Worm (Caenorhabditis elegans) whole organism, L4 larva: ENCODE results near the gene C47D12.5.

Source experiments
- D1046.2 ChIP-seq: fragments of 200-800 bp; sonication (Bioruptor generic); IDR thresholded peaks from 2 replicates; pipeline ENCODE4 v1.3.6; 2022; ENCODE audit warnings: missing genetic modification characterization, missing compliant biosample characterization
- F26F4.8 ChIP-seq: fragments of 200-800 bp; sonication (Bioruptor generic); conservative IDR thresholded peaks from 2 replicates; pipeline ENCODE4 v1.3.6; 2022; ENCODE audit warnings: missing genetic modification characterization, missing compliant biosample characterization
- F37D6.2 ChIP-seq: sonication (generic microtip); optimal IDR thresholded peaks from 2 replicates; lab custom pipeline; 2016; ENCODE audit warnings: mild to moderate bottlenecking, missing genetic modification characterization, missing compliant biosample characterization
- T26A8.4 ChIP-seq: fragments of 200-800 bp; sonication (Bioruptor generic); IDR thresholded peaks from 2 replicates; pipeline ENCODE4 v1.3.6; 2022; ENCODE audit warnings: missing genetic modification characterization, missing compliant biosample characterization
- Y105C5A.15 ChIP-seq: fragments of 200-800 bp; sonication (Bioruptor generic); IDR thresholded peaks from 2 replicates; pipeline ENCODE4 v1.3.6; 2022; ENCODE audit warnings: missing genetic modification characterization, missing compliant biosample characterization
- Y5F2A.4 ChIP-seq: fragments of 200-800 bp; sonication (Bioruptor generic); optimal IDR thresholded peaks from 2 replicates; lab custom pipeline; 2018; ENCODE audit warnings: mild to moderate bottlenecking, missing genetic modification characterization, missing compliant biosample characterization
- Y75B8A.6 ChIP-seq: fragments of 200-800 bp; sonication (Bioruptor generic); IDR thresholded peaks from 2 replicates; pipeline ENCODE4 v1.3.6; 2022; ENCODE audit warnings: missing genetic modification reagents, missing genetic modification characterization, missing compliant biosample characterization
- ZK546.5 ChIP-seq, 2 experiments: sonication (generic microtip); optimal IDR thresholded peaks; 2 replicates each; lab custom pipeline; 2017; ENCODE audit warnings: missing biosample characterization in 2 of 2, missing genetic modification characterization in 2 of 2
- aly-2 ChIP-seq: sonication (generic microtip); optimal IDR thresholded peaks from 2 replicates; lab custom pipeline; 2018; ENCODE audit warnings: missing biosample characterization, missing genetic modification characterization
- ama-1 ChIP-seq: fragments of 150-350 bp; optimal IDR thresholded peaks from 2 replicates; lab custom pipeline; 2014; ENCODE audit warnings: inconsistent platforms, mixed read lengths
- arid-1 ChIP-seq: fragments of 200-800 bp; sonication (Bioruptor generic); conservative IDR thresholded peaks from 2 replicates; pipeline ENCODE4 v1.3.6; 2022; ENCODE audit warnings: missing genetic modification reagents, missing genetic modification characterization, missing compliant biosample characterization
- attf-4 ChIP-seq: sonication (generic microtip); optimal IDR thresholded peaks from 3 replicates; lab custom pipeline; 2017; ENCODE audit warnings: missing biosample characterization, missing genetic modification characterization
- ceh-28 ChIP-seq: fragments of 150-350 bp; optimal IDR thresholded peaks from 2 replicates; lab custom pipeline; 2014; ENCODE audit warnings: missing biosample characterization, missing genetic modification reagents, missing genetic modification characterization
- ceh-32 ChIP-seq: sonication (generic microtip); optimal IDR thresholded peaks from 2 replicates; lab custom pipeline; 2016; ENCODE audit warnings: mild to moderate bottlenecking, missing genetic modification characterization, missing compliant biosample characterization; ENCODE audit not compliant: poor library complexity
- ceh-82 ChIP-seq: sonication (generic microtip); optimal IDR thresholded peaks from 2 replicates; lab custom pipeline; 2017; ENCODE audit warnings: missing biosample characterization, missing genetic modification characterization
- duxl-1 ChIP-seq: sonication (generic microtip); optimal IDR thresholded peaks from 2 replicates; lab custom pipeline; 2016; ENCODE audit warnings: mild to moderate bottlenecking, missing genetic modification characterization, moderate library complexity, missing compliant biosample characterization; ENCODE audit not compliant: poor library complexity
- fkh-10 ChIP-seq: fragments of 150-350 bp; optimal IDR thresholded peaks from 2 replicates; lab custom pipeline; 2014; ENCODE audit warnings: missing biosample characterization, missing genetic modification reagents, missing genetic modification characterization
- fos-1 ChIP-seq: fragments of 150-350 bp; optimal IDR thresholded peaks from 2 replicates; lab custom pipeline; 2014; ENCODE audit warnings: missing biosample characterization, missing genetic modification characterization
- gei-8 ChIP-seq: fragments of 200-800 bp; sonication (Bioruptor generic); optimal IDR thresholded peaks from 2 replicates; lab custom pipeline; 2018; ENCODE audit warnings: mild to moderate bottlenecking, missing genetic modification characterization, missing compliant biosample characterization
- hlh-11 ChIP-seq: fragments of 200-800 bp; sonication (Bioruptor generic); optimal IDR thresholded peaks from 2 replicates; lab custom pipeline; 2018; ENCODE audit warnings: mild to moderate bottlenecking, missing genetic modification characterization, missing compliant biosample characterization
- hlh-30 ChIP-seq: sonication (generic microtip); optimal IDR thresholded peaks from 2 replicates; lab custom pipeline; 2017; ENCODE audit warnings: antibody characterized with exemption, mild to moderate bottlenecking, missing genetic modification characterization, missing compliant biosample characterization; ENCODE audit not compliant: insufficient read depth
- lin-1 ChIP-seq: fragments of 200-800 bp; sonication (Bioruptor generic); IDR thresholded peaks from 2 replicates; pipeline ENCODE4 v1.3.6; 2022; ENCODE audit warnings: missing genetic modification reagents, missing genetic modification characterization, missing compliant biosample characterization
- lin-13 ChIP-seq: fragments of 150-350 bp; optimal IDR thresholded peaks from 2 replicates; lab custom pipeline; 2014; ENCODE audit warnings: missing biosample characterization, missing genetic modification reagents, missing genetic modification characterization
- lin-15B ChIP-seq: fragments of 150-350 bp; sonication (generic microtip); optimal IDR thresholded peaks from 3 replicates; lab custom pipeline; 2014; ENCODE audit warnings: missing biosample characterization, missing genetic modification characterization
- lin-29 ChIP-seq: fragments of 200-800 bp; sonication (Bioruptor generic); IDR thresholded peaks from 2 replicates; pipeline ENCODE4 v1.3.6; 2022; ENCODE audit warnings: missing genetic modification reagents, missing genetic modification characterization, missing compliant biosample characterization
- lin-38 ChIP-seq: fragments of 200-800 bp; sonication (Bioruptor generic); IDR thresholded peaks from 2 replicates; pipeline ENCODE4 v1.3.6; 2022; ENCODE audit warnings: missing genetic modification reagents, missing genetic modification characterization, missing compliant biosample characterization
- lir-3 ChIP-seq: sonication (generic microtip); optimal IDR thresholded peaks from 2 replicates; lab custom pipeline; 2016; ENCODE audit warnings: mild to moderate bottlenecking, missing genetic modification characterization, missing compliant biosample characterization
- madf-5 ChIP-seq, 2 experiments: fragments of 200-800 bp; sonication (Bioruptor generic); IDR thresholded peaks; 2 replicates each; pipeline ENCODE4 v1.3.6; 2022; ENCODE audit warnings: missing compliant biosample characterization in 2 of 2, missing genetic modification characterization in 2 of 2
- madf-9 ChIP-seq: fragments of 200-800 bp; sonication (Bioruptor generic); conservative IDR thresholded peaks from 2 replicates; pipeline ENCODE4 v1.3.6; 2022; ENCODE audit warnings: missing genetic modification reagents, missing genetic modification characterization, missing compliant biosample characterization
- mdl-1 ChIP-seq, 2 experiments: fragments of 150-350 bp in 1 of 2; sonication (generic microtip) in 1 of 2; optimal IDR thresholded peaks; 2 replicates each; lab custom pipeline; 2014 to 2017; ENCODE audit warnings: missing biosample characterization in 2 of 2, missing genetic modification characterization in 2 of 2
- mdt-29 ChIP-seq: fragments of 200-800 bp; sonication (Bioruptor generic); IDR thresholded peaks from 2 replicates; pipeline ENCODE4 v1.3.6; 2022; ENCODE audit warnings: missing genetic modification reagents, missing genetic modification characterization, missing compliant biosample characterization
- mep-1 ChIP-seq: fragments of 150-350 bp; sonication (generic microtip); optimal IDR thresholded peaks from 3 replicates; lab custom pipeline; 2014; ENCODE audit warnings: missing biosample characterization, missing genetic modification characterization
- mes-2 ChIP-seq: sonication (generic microtip); optimal IDR thresholded peaks from 2 replicates; lab custom pipeline; 2016; ENCODE audit warnings: missing genotype, mild to moderate bottlenecking, missing genetic modification characterization, missing compliant biosample characterization; ENCODE audit not compliant: poor library complexity, severe bottlenecking
- mxl-2 ChIP-seq: fragments of 200-800 bp; sonication (Bioruptor generic); conservative IDR thresholded peaks from 2 replicates; pipeline ENCODE4 v1.3.6; 2022; ENCODE audit warnings: missing genetic modification reagents, missing genetic modification characterization, missing compliant biosample characterization
- nhr-11 ChIP-seq: fragments of 150-350 bp; optimal IDR thresholded peaks from 2 replicates; lab custom pipeline; 2014; ENCODE audit warnings: missing biosample characterization, missing genetic modification characterization
- nhr-237 ChIP-seq: sonication (generic microtip); optimal IDR thresholded peaks from 2 replicates; lab custom pipeline; 2017; ENCODE audit warnings: missing biosample characterization, missing genetic modification characterization
- nhr-25 ChIP-seq: sonication (generic microtip); optimal IDR thresholded peaks from 2 replicates; lab custom pipeline; 2017; ENCODE audit warnings: missing genetic modification characterization, mild to moderate bottlenecking, missing compliant biosample characterization, antibody characterized with exemption, moderate library complexity, borderline replicate concordance; ENCODE audit not compliant: insufficient read depth
- nhr-28 ChIP-seq: fragments of 150-350 bp; optimal IDR thresholded peaks from 2 replicates; lab custom pipeline; 2014; ENCODE audit warnings: missing biosample characterization, missing genetic modification characterization
- nhr-42 ChIP-seq: fragments of 200-800 bp; sonication (Bioruptor generic); IDR thresholded peaks from 2 replicates; pipeline ENCODE4 v1.3.6; 2022; ENCODE audit warnings: missing genetic modification characterization, missing compliant biosample characterization
- nhr-6 ChIP-seq: fragments of 150-350 bp; optimal IDR thresholded peaks from 2 replicates; lab custom pipeline; 2014; ENCODE audit warnings: missing biosample characterization, missing genetic modification characterization
- nhr-76 ChIP-seq: fragments of 150-350 bp; optimal IDR thresholded peaks from 2 replicates; lab custom pipeline; 2014; ENCODE audit warnings: missing biosample characterization, missing genetic modification characterization
- pha-4 ChIP-seq, 2 experiments: fragments of 150-350 bp in 1 of 2; fragments of 200-800 bp in 1 of 2; sonication (Bioruptor generic) in 1 of 2; IDR thresholded peaks in 1 of 2; optimal IDR thresholded peaks in 1 of 2; 2 replicates each; pipeline versions ENCODE4 v1.3.6 to Lab custom; 2014 to 2022; ENCODE audit warnings: missing genetic modification characterization in 2 of 2, missing genetic modification reagents in 2 of 2, missing biosample characterization in 1 of 2, missing compliant biosample characterization in 1 of 2
- php-3 ChIP-seq: fragments of 200-800 bp; sonication (Bioruptor generic); IDR thresholded peaks from 2 replicates; pipeline ENCODE4 v1.3.6; 2022; ENCODE audit warnings: missing genetic modification reagents, missing genetic modification characterization, missing compliant biosample characterization
- snpc-1.2 ChIP-seq: fragments of 200-800 bp; sonication (Bioruptor generic); IDR thresholded peaks from 2 replicates; pipeline ENCODE4 v1.3.6; 2022; ENCODE audit warnings: missing genetic modification reagents, missing genetic modification characterization, missing compliant biosample characterization
- spr-1 ChIP-seq: sonication (generic microtip); optimal IDR thresholded peaks from 2 replicates; lab custom pipeline; 2016; ENCODE audit warnings: mild to moderate bottlenecking, missing genetic modification characterization, missing compliant biosample characterization
- spr-3 ChIP-seq: fragments of 200-800 bp; sonication (Bioruptor generic); optimal IDR thresholded peaks from 2 replicates; lab custom pipeline; 2018; ENCODE audit warnings: mild to moderate bottlenecking, missing genetic modification characterization, missing compliant biosample characterization
- tra-1 ChIP-seq: fragments of 200-800 bp; sonication (Bioruptor generic); IDR thresholded peaks from 2 replicates; pipeline ENCODE4 v1.3.6; 2022; ENCODE audit warnings: missing genetic modification reagents, missing genetic modification characterization, missing compliant biosample characterization
- unc-130 ChIP-seq: sonication (generic microtip); optimal IDR thresholded peaks from 2 replicates; lab custom pipeline; 2016; ENCODE audit warnings: missing genetic modification reagents, missing genetic modification characterization, missing compliant biosample characterization
- unc-62 ChIP-seq, 3 experiments: fragments of 150-350 bp in 1 of 3; sonication (generic microtip); optimal IDR thresholded peaks in 2 of 3; peaks in 1 of 3; 1 replicate in 1 of 3; 2 replicates in 2 of 3; lab custom pipeline; 2014 to 2017; ENCODE audit warnings: missing biosample characterization in 3 of 3, missing genetic modification characterization in 3 of 3, missing genetic modification reagents in 3 of 3, missing genotype in 1 of 3
- zfp-2 ChIP-seq: sonication (generic microtip); optimal IDR thresholded peaks from 2 replicates; lab custom pipeline; 2016; ENCODE audit warnings: mild to moderate bottlenecking, missing genetic modification characterization, missing compliant biosample characterization
- ztf-11 ChIP-seq: fragments of 150-350 bp; optimal IDR thresholded peaks from 2 replicates; lab custom pipeline; 2014; ENCODE audit warnings: missing biosample characterization, missing genetic modification characterization

The C47D12.5 gene

DNA sequence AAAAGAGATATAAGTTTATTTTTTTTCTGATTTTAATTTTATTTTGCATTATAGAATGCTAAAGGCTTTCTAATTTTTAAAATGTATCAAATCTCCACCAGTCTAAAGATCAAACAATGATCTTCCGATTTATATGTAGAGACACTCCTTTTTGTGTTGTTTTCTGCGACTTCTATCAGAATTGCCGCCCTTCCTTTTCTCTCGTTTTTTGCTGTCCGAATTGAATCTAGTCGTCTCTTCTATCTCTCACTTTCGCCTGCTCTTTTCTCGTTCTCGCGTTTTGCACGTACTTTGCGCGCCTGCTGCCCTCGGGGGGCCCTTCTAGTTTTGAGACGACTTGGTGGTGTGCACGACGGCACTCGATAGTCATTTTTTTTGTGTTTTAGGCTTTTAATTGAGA lies 39.3 kb upstream of the C47D12.5 start (continued):
- TF ChIP-seq php-3 (GFP tag; lab: Robert Waterston, UW), result no peak
- TF ChIP-seq fos-1 (tag; lab: Kevin White, UChicago), result no peak
- TF ChIP-seq Y5F2A.4 (GFP tag; lab: Kevin White, UChicago), result no peak
- TF ChIP-seq mdt-29 (GFP tag; lab: Robert Waterston, UW), result no peak
- no peak for TF ChIP-seq unc-130
- no peak for TF ChIP-seq Y105C5A.15 (GFP tag; lab: Robert Waterston, UW)
- TF ChIP-seq attf-4 (tag; lab: Kevin White, UChicago), result no peak
- no peak for TF ChIP-seq lin-15B (tag; lab: Kevin White, UChicago)
- no peak for TF ChIP-seq lir-3 (tag; lab: Kevin White, UChicago)
- TF ChIP-seq lin-29, result no peak
- peak; percentile 36 to 55 for TF ChIP-seq mdl-1 (tag; optimal IDR thresholded peaks at IDR 0.05; lab: Kevin White, UChicago)
- peak; percentile 53 for TF ChIP-seq hlh-11 (tag; lab: Kevin White, UChicago)
- no peak for TF ChIP-seq nhr-6 (tag; lab: Kevin White, UChicago)
- no peak for TF ChIP-seq pha-4 (GFP tag; IDR thresholded peaks at IDR 0.05; lab: Robert Waterston, UW)
- TF ChIP-seq pha-4 (tag; optimal IDR thresholded peaks at IDR 0.05; lab: Kevin White, UChicago), result no peak
- no peak for TF ChIP-seq lin-1
- no peak for TF ChIP-seq zfp-2 (tag; lab: Kevin White, UChicago)
- TF ChIP-seq spr-1 (tag; lab: Kevin White, UChicago), result peak; percentile 45
- TF ChIP-seq lin-38, result no peak
- no peak for TF ChIP-seq gei-8 (GFP tag; lab: Kevin White, UChicago)
- no peak for TF ChIP-seq ama-1 (lab: Kevin White, UChicago)
- no peak for TF ChIP-seq madf-9
- TF ChIP-seq unc-62 (GFP tag; optimal IDR thresholded peaks at IDR 0.05 in 1 of 2; lab: Kevin White, UChicago), result peak in 1 of 2 experiments; percentile 92
- no peak for TF ChIP-seq unc-62 (tag; optimal IDR thresholded peaks at IDR 0.05; lab: Kevin White, UChicago)
- TF ChIP-seq F37D6.2 (tag; lab: Kevin White, UChicago), result peak; percentile 2
- no peak for TF ChIP-seq T26A8.4 (GFP tag; lab: Robert Waterston, UW)
- no peak for TF ChIP-seq madf-5 (GFP tag; IDR thresholded peaks at IDR 0.05; lab: Robert Waterston, UW)
- no peak for TF ChIP-seq duxl-1 (tag; lab: Kevin White, UChicago)
- no peak for TF ChIP-seq arid-1 (GFP tag; lab: Robert Waterston, UW)
- TF ChIP-seq mes-2, result peak; percentile 18
- TF ChIP-seq nhr-11 (tag; lab: Kevin White, UChicago), result no peak
- no peak for TF ChIP-seq ztf-11 (tag; lab: Kevin White, UChicago)
- peak; percentile 36 for TF ChIP-seq lin-13 (GFP tag; lab: Kevin White, UChicago)
- TF ChIP-seq nhr-28 (tag; lab: Kevin White, UChicago), result peak; percentile 44
- TF ChIP-seq tra-1 (GFP tag; lab: Robert Waterston, UW), result no peak
- TF ChIP-seq ceh-82 (tag; lab: Kevin White, UChicago), result no peak
- no peak for TF ChIP-seq nhr-42 (GFP tag; lab: Robert Waterston, UW)
- peak; percentile 50 for TF ChIP-seq hlh-30 (tag; lab: Kevin White, UChicago)
- no peak for TF ChIP-seq F26F4.8 (GFP tag; lab: Robert Waterston, UW)
- TF ChIP-seq snpc-1.2, result no peak
- TF ChIP-seq mep-1 (tag; lab: Kevin White, UChicago), result peak; percentile 65
- no peak for TF ChIP-seq spr-3 (GFP tag; lab: Kevin White, UChicago)
- no peak for TF ChIP-seq nhr-237 (tag; lab: Kevin White, UChicago)
- TF ChIP-seq nhr-25 (tag; lab: Kevin White, UChicago), result no peak
- TF ChIP-seq fkh-10, result no peak
- no peak for TF ChIP-seq nhr-76
- TF ChIP-seq mxl-2 (GFP tag; lab: Robert Waterston, UW), result no peak
- TF ChIP-seq ceh-28, result no peak
- no peak for TF ChIP-seq Y75B8A.6 (GFP tag; lab: Robert Waterston, UW)
- no peak for TF ChIP-seq ZK546.5 (tag; optimal IDR thresholded peaks at IDR 0.05; lab: Kevin White, UChicago)
- TF ChIP-seq aly-2 (tag; lab: Kevin White, UChicago), result no peak
- no peak for TF ChIP-seq D1046.2 (GFP tag; lab: Robert Waterston, UW)
- TF ChIP-seq ceh-32 (tag; lab: Kevin White, UChicago), result no peak
